Worm (Caenorhabditis elegans) whole organism, late embryonic: ENCODE data around the gene T22B7.3.

Experiments
- C38D4.7 ChIP-seq: fragments of 200-800 bp; sonication (Bioruptor generic); optimal IDR thresholded peaks from 2 replicates; lab custom pipeline; 2018; ENCODE audit warnings: mild to moderate bottlenecking, missing genetic modification characterization, moderate library complexity, missing compliant biosample characterization
- K09A11.1 ChIP-seq: sonication (generic microtip); optimal IDR thresholded peaks from 2 replicates; lab custom pipeline; 2017; ENCODE audit warnings: antibody characterized with exemption, mild to moderate bottlenecking, missing genetic modification characterization, missing compliant biosample characterization; ENCODE audit not compliant: insufficient read depth
- T23F11.4 ChIP-seq: fragments of 200-800 bp; sonication (Bioruptor generic); optimal IDR thresholded peaks from 2 replicates; lab custom pipeline; 2018; ENCODE audit warnings: mild to moderate bottlenecking, missing genetic modification characterization, missing compliant biosample characterization
- Y22D7AL.16 ChIP-seq: sonication (generic microtip); optimal IDR thresholded peaks from 2 replicates; lab custom pipeline; 2016; ENCODE audit warnings: missing genetic modification characterization, missing compliant biosample characterization
- ceh-14 ChIP-seq: sonication (generic microtip); optimal IDR thresholded peaks from 2 replicates; lab custom pipeline; 2016; ENCODE audit warnings: missing genotype, missing genetic modification characterization, missing compliant biosample characterization
- ceh-30 ChIP-seq: fragments of 150-350 bp; optimal IDR thresholded peaks from 2 replicates; lab custom pipeline; 2014; ENCODE audit warnings: missing biosample characterization, missing genetic modification characterization
- ceh-45 ChIP-seq: fragments of 200-800 bp; sonication (Bioruptor generic); IDR thresholded peaks from 2 replicates; pipeline ENCODE4 v1.3.6; 2022; ENCODE audit warnings: missing genetic modification reagents, missing genetic modification characterization, missing compliant biosample characterization
- ceh-48 ChIP-seq: sonication (generic microtip); optimal IDR thresholded peaks from 2 replicates; lab custom pipeline; 2016; ENCODE audit warnings: missing genetic modification characterization, inconsistent platforms, missing compliant biosample characterization
- ceh-9 ChIP-seq: sonication (generic microtip); optimal IDR thresholded peaks from 2 replicates; lab custom pipeline; 2016; ENCODE audit warnings: mild to moderate bottlenecking, missing genetic modification characterization, inconsistent platforms, missing compliant biosample characterization
- che-1 ChIP-seq: sonication (generic microtip); optimal IDR thresholded peaks from 2 replicates; lab custom pipeline; 2016; ENCODE audit warnings: mild to moderate bottlenecking, missing genetic modification characterization, missing compliant biosample characterization
- elt-2 ChIP-seq: sonication (generic microtip); optimal IDR thresholded peaks from 2 replicates; lab custom pipeline; 2016; ENCODE audit warnings: missing genetic modification reagents, missing genetic modification characterization, missing compliant biosample characterization
- elt-4 ChIP-seq: sonication (generic microtip); optimal IDR thresholded peaks from 2 replicates; lab custom pipeline; 2016; ENCODE audit warnings: missing genetic modification characterization, missing compliant biosample characterization
- ets-4 ChIP-seq: sonication (generic microtip); optimal IDR thresholded peaks from 2 replicates; lab custom pipeline; 2016; ENCODE audit warnings: missing genetic modification characterization, missing compliant biosample characterization
- fkh-10 ChIP-seq: fragments of 150-350 bp; optimal IDR thresholded peaks from 2 replicates; lab custom pipeline; 2014; ENCODE audit warnings: missing biosample characterization, missing genetic modification reagents, missing genetic modification characterization
- fkh-6 ChIP-seq: sonication (generic microtip); optimal IDR thresholded peaks from 2 replicates; lab custom pipeline; 2016; ENCODE audit warnings: missing genetic modification characterization, missing compliant biosample characterization
- gmeb-2 ChIP-seq: sonication (generic microtip); optimal IDR thresholded peaks from 2 replicates; lab custom pipeline; 2016; ENCODE audit warnings: missing genetic modification characterization, inconsistent platforms, missing compliant biosample characterization
- hlh-30 ChIP-seq: sonication (generic microtip); optimal IDR thresholded peaks from 2 replicates; lab custom pipeline; 2017; ENCODE audit warnings: antibody characterized with exemption, missing genetic modification characterization, missing compliant biosample characterization; ENCODE audit not compliant: insufficient read depth
- hlh-6 ChIP-seq: sonication (generic microtip); optimal IDR thresholded peaks from 2 replicates; lab custom pipeline; 2016; ENCODE audit warnings: missing genotype, missing genetic modification characterization, missing compliant biosample characterization
- hlh-8 ChIP-seq: sonication (generic microtip); optimal IDR thresholded peaks from 2 replicates; lab custom pipeline; 2016; ENCODE audit warnings: missing genotype, missing genetic modification characterization, missing compliant biosample characterization
- nfya-1 ChIP-seq: sonication (generic microtip); optimal IDR thresholded peaks from 2 replicates; lab custom pipeline; 2017; ENCODE audit warnings: missing genetic modification characterization, mild to moderate bottlenecking, missing compliant biosample characterization, antibody characterized with exemption, moderate library complexity
- nhr-11 ChIP-seq: fragments of 150-350 bp; optimal IDR thresholded peaks from 2 replicates; lab custom pipeline; 2014; ENCODE audit warnings: missing biosample characterization, missing genetic modification characterization
- npax-4 ChIP-seq: sonication (generic microtip); optimal IDR thresholded peaks from 2 replicates; lab custom pipeline; 2016; ENCODE audit warnings: missing genetic modification characterization, missing compliant biosample characterization
- pag-3 ChIP-seq: sonication (generic microtip); optimal IDR thresholded peaks from 2 replicates; lab custom pipeline; 2016; ENCODE audit warnings: missing compliant biosample characterization, missing genetic modification characterization, borderline replicate concordance
- pat-9 ChIP-seq: fragments of 200-800 bp; sonication (Bioruptor generic); optimal IDR thresholded peaks from 2 replicates; lab custom pipeline; 2018; ENCODE audit warnings: mild to moderate bottlenecking, missing genetic modification characterization, moderate library complexity, missing compliant biosample characterization
- pha-4 ChIP-seq: fragments of 150-350 bp; optimal IDR thresholded peaks from 2 replicates; lab custom pipeline; 2018; ENCODE audit warnings: missing biosample characterization, missing genetic modification reagents, missing genetic modification characterization
- ref-2 ChIP-seq: sonication (generic microtip); optimal IDR thresholded peaks from 2 replicates; lab custom pipeline; 2016; ENCODE audit warnings: missing genetic modification characterization, missing compliant biosample characterization
- rnt-1 ChIP-seq: sonication (generic microtip); optimal IDR thresholded peaks from 2 replicates; lab custom pipeline; 2016; ENCODE audit warnings: missing genetic modification characterization, missing compliant biosample characterization
- sdc-2 ChIP-seq: sonication (generic microtip); optimal IDR thresholded peaks from 2 replicates; lab custom pipeline; 2016; ENCODE audit warnings: missing genotype, missing genetic modification characterization, missing compliant biosample characterization
- sox-2 ChIP-seq: fragments of 200-800 bp; sonication (Bioruptor generic); IDR thresholded peaks from 2 replicates; pipeline ENCODE4 v1.3.6; 2022; ENCODE audit warnings: missing genetic modification reagents, missing genetic modification characterization, missing compliant biosample characterization
- syd-9 ChIP-seq: sonication (generic microtip); optimal IDR thresholded peaks from 2 replicates; lab custom pipeline; 2016; ENCODE audit warnings: mild to moderate bottlenecking, missing genetic modification characterization, moderate library complexity, missing compliant biosample characterization
- tbx-2 ChIP-seq: sonication (generic microtip); optimal IDR thresholded peaks from 2 replicates; lab custom pipeline; 2016; ENCODE audit warnings: missing genetic modification characterization, missing compliant biosample characterization
- unc-3 ChIP-seq, 2 experiments: fragments of 200-800 bp in 1 of 2; sonication (Bioruptor generic) in 1 of 2; sonication (generic microtip) in 1 of 2; conservative IDR thresholded peaks in 1 of 2; optimal IDR thresholded peaks in 1 of 2; 2 replicates each; pipeline versions ENCODE4 v1.3.6 to Lab custom; 2016 to 2022; ENCODE audit warnings: missing compliant biosample characterization in 2 of 2, missing genetic modification characterization in 2 of 2, missing genetic modification reagents in 1 of 2
- zip-5 ChIP-seq: sonication (generic microtip); optimal IDR thresholded peaks from 2 replicates; lab custom pipeline; 2016; ENCODE audit warnings: missing genetic modification characterization, missing compliant biosample characterization
- ztf-16 ChIP-seq: sonication (generic microtip); optimal IDR thresholded peaks from 2 replicates; lab custom pipeline; 2017; ENCODE audit warnings: missing genetic modification characterization, missing compliant biosample characterization

The T22B7.3 gene

ce11 chrX:5646951-5647423, at the start of gene T22B7.3:
Gene T22B7.3 (plus strand): TSS chrX:5647373.
- TF ChIP-seq rnt-1 (tag; lab: Kevin White, UChicago), result no peak
- no peak for TF ChIP-seq unc-3 (GFP tag; conservative IDR thresholded peaks at IDR 0.05; lab: Robert Waterston, UW)
- no peak for TF ChIP-seq unc-3 (tag; optimal IDR thresholded peaks at IDR 0.05; lab: Kevin White, UChicago)
- no peak for TF ChIP-seq hlh-8 (tag; lab: Kevin White, UChicago)
- no peak for TF ChIP-seq pha-4 (tag; lab: Kevin White, UChicago)
- TF ChIP-seq elt-2 (tag; lab: Kevin White, UChicago), result no peak
- no peak for TF ChIP-seq syd-9 (tag; lab: Kevin White, UChicago)

- no peak for TF ChIP-seq elt-2 (tag; lab: Kevin White, UChicago)
- TF ChIP-seq C38D4.7, result no peak
- no peak for TF ChIP-seq sox-2 (GFP tag; lab: Robert Waterston, UW)
- TF ChIP-seq T23F11.4 (GFP tag; lab: Kevin White, UChicago), result no peak
Observed at ce11 chrX:5599224-5599623, 47.9 kb upstream of the T22B7.3 start, which contains the start of gene sulp-2. Gene sulp-2 (minus strand): TSS chrX:5599330.

DNA sequence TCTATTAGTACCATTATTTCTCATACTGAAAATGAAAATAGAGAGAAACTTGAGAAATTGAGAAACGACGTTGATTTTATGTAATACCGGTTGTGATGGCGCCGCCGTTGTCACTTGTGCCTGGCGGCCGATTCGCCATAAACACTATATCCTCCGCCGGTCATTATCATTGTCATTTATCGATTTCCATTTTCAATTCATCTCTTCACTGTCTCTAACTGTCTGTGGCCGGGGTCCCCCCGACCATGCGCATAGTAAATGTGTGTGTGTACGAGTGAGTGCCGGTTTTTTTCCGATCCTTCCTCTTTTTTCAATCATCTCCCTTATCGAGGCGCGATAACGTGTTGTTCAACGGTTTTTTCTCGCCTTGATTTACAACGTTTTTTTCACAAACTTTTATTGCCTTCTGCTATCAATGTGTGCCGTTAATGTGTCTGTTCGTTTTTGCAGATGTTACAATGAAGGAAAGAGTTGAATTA, 43.8 kb upstream of the T22B7.3 start, which contains the start of gene F14D12.1:
TSS of gene F14D12.1 (plus strand) at position 429 of the 479 bp plus-strand sequence.
- no peak for TF ChIP-seq npax-4
- no peak for TF ChIP-seq ztf-16
- no peak for TF ChIP-seq elt-2 (tag; lab: Kevin White, UChicago)
- TF ChIP-seq syd-9 (tag; lab: Kevin White, UChicago), result no peak
- no peak for TF ChIP-seq che-1 (tag; lab: Kevin White, UChicago)
- no peak for TF ChIP-seq C38D4.7

DNA sequence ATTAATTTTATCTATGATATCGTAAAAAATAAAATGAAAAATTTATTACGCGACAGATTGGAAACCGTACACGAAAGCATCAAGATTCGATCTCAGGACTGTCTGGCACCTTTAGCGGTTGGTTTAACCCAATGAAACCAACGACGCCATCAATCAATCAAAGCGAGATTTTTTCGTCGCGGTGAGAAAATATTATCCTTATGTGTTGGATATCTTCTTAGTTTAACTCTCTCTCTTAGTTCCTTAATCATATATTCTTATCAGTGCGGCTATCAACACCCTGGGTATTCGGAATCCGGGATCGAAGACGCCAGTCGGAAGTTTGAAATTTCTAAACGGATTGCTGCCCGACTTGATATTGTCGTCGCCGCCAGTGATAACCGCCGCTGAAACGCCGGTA, 42.1 kb upstream of the T22B7.3 start:
- TF ChIP-seq tbx-2 (tag; lab: Kevin White, UChicago) (no peak), K09A11.1 (tag; lab: Kevin White, UChicago) (no peak), ceh-14 (tag; lab: Kevin White, UChicago) (no peak), ztf-16 (no peak), ceh-48 (tag; lab: Kevin White, UChicago) (no peak), sdc-2 (tag; lab: Kevin White, UChicago) (no peak), fkh-10 (GFP tag; lab: Kevin White, UChicago) (no peak)
- TF ChIP-seq, all 69 proteins: peak for 0

DNA sequence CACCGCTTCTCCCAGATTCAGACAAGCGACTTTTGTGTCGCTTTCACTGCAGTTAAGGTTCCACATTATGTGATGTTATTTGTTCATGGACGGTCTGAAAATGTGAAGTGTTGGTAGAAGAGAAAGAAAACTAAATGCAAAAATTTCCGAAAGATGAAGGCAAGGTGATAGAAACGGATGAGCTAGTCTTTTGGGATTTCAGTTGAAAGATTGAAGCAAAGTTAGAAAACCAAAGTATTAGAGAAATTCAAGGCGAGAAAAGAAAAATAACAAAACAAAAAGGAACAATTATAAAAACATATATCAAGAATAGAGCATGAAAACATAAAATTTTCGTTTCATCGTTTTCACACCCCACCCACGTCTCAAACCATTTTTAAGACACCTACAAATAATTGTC, 36.0 kb upstream of the T22B7.3 start, which contains the start of gene octr-1:
TSS of gene octr-1 (minus strand) at position 101 of the 400 bp plus-strand sequence.
- TF ChIP-seq gmeb-2 (tag; lab: Kevin White, UChicago) (no peak), fkh-6 (no peak), elt-4 (no peak), hlh-8 (tag; lab: Kevin White, UChicago) (no peak)

DNA sequence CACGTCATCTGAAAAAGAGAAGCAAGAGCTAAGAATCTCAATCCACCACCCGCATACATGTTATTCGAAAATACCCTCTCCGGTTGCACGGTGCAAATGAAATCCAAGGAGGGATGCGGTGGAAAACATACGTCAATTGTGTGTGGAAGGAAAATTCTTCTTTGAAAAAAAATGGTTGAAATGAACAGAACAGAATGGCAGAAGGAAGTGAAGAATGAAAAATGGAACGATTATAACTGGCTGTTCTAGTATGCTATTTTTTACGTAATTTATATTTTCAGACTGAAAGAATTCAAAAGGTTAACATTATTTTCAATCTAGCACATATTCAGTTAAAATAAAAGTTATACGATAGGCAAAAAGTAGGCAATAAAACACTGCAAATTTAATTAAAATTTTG, 31.2 kb upstream of the T22B7.3 start:
- TF ChIP-seq ceh-48 (tag; lab: Kevin White, UChicago) (no peak), ceh-30 (tag; lab: Kevin White, UChicago) (no peak), zip-5 (tag; lab: Kevin White, UChicago) (no peak), ref-2 (tag; lab: Kevin White, UChicago) (no peak), fkh-6 (no peak), hlh-6 (tag; lab: Kevin White, UChicago) (no peak), nhr-11 (tag; lab: Kevin White, UChicago) (no peak), pat-9 (tag; lab: Kevin White, UChicago) (no peak), hlh-30 (tag; lab: Kevin White, UChicago) (no peak), nfya-1 (tag; lab: Kevin White, UChicago) (no peak), pag-3 (tag; lab: Kevin White, UChicago) (no peak), K09A11.1 (tag; lab: Kevin White, UChicago) (no peak), ceh-45 (GFP tag; lab: Robert Waterston, UW) (no peak), C38D4.7 (no peak), ceh-9 (tag; lab: Kevin White, UChicago) (no peak), Y22D7AL.16 (tag; lab: Kevin White, UChicago) (no peak), ets-4 (tag; lab: Kevin White, UChicago) (no peak)
